Worm (Caenorhabditis elegans) whole organism, L4 larva: Measurements from ENCODE around the gene ZK1248.19.

Experiments used
- F10B5.3 ChIP-seq: sonication (generic microtip); optimal IDR thresholded peaks from 2 replicates; lab custom pipeline; 2016; ENCODE audit warnings: mild to moderate bottlenecking, missing genetic modification characterization, missing compliant biosample characterization
- F37D6.2 ChIP-seq: sonication (generic microtip); optimal IDR thresholded peaks from 2 replicates; lab custom pipeline; 2016; ENCODE audit warnings: mild to moderate bottlenecking, missing genetic modification characterization, missing compliant biosample characterization
- F44E2.7 ChIP-seq: fragments of 200-800 bp; sonication (Bioruptor generic); IDR thresholded peaks from 2 replicates; pipeline ENCODE4 v2.1.2; 2022; ENCODE audit warnings: missing genetic modification characterization, missing compliant biosample characterization
- R02D3.7 ChIP-seq: fragments of 150-350 bp; sonication (generic microtip); optimal IDR thresholded peaks from 3 replicates; lab custom pipeline; 2014; ENCODE audit warnings: missing biosample characterization, missing genetic modification characterization
- T20F7.1 ChIP-seq: fragments of 200-800 bp; sonication (Bioruptor generic); optimal IDR thresholded peaks from 2 replicates; lab custom pipeline; 2018; ENCODE audit warnings: mild to moderate bottlenecking, missing genetic modification characterization, missing compliant biosample characterization
- Y105C5A.15 ChIP-seq: fragments of 200-800 bp; sonication (Bioruptor generic); IDR thresholded peaks from 2 replicates; pipeline ENCODE4 v1.3.6; 2022; ENCODE audit warnings: missing genetic modification characterization, missing compliant biosample characterization
- Y48G9A.11 ChIP-seq: fragments of 200-800 bp; sonication (Bioruptor generic); IDR thresholded peaks from 2 replicates; pipeline ENCODE4 v1.3.6; 2022; ENCODE audit warnings: missing genetic modification reagents, missing genetic modification characterization, missing compliant biosample characterization
- Y75B8A.6 ChIP-seq: fragments of 200-800 bp; sonication (Bioruptor generic); IDR thresholded peaks from 2 replicates; pipeline ENCODE4 v1.3.6; 2022; ENCODE audit warnings: missing genetic modification reagents, missing genetic modification characterization, missing compliant biosample characterization
- ZK337.2 ChIP-seq: fragments of 200-800 bp; sonication (Bioruptor generic); IDR thresholded peaks from 2 replicates; pipeline ENCODE4 v1.3.6; 2022; ENCODE audit warnings: missing genetic modification reagents, missing genetic modification characterization, missing compliant biosample characterization
- aly-2 ChIP-seq: sonication (generic microtip); optimal IDR thresholded peaks from 2 replicates; lab custom pipeline; 2018; ENCODE audit warnings: missing biosample characterization, missing genetic modification characterization
- cey-2 ChIP-seq: sonication (generic microtip); optimal IDR thresholded peaks from 3 replicates; lab custom pipeline; 2017; ENCODE audit warnings: missing genetic modification characterization, mild to moderate bottlenecking, missing compliant biosample characterization, antibody characterized with exemption, borderline replicate concordance; ENCODE audit not compliant: insufficient read depth
- daf-16 ChIP-seq, 3 experiments: sonication (generic microtip); optimal IDR thresholded peaks; 2 replicates each; lab custom pipeline; 2016 to 2017; ENCODE audit warnings: missing genetic modification characterization in 3 of 3, missing genetic modification reagents in 3 of 3, mild to moderate bottlenecking in 2 of 3, missing compliant biosample characterization in 2 of 3, missing biosample characterization in 1 of 3, moderate library complexity in 1 of 3
- daf-19 ChIP-seq: fragments of 200-800 bp; sonication (Bioruptor generic); conservative IDR thresholded peaks from 2 replicates; pipeline ENCODE4 v1.3.6; 2022; ENCODE audit warnings: missing genetic modification characterization, missing compliant biosample characterization
- dmd-6 ChIP-seq: fragments of 200-800 bp; sonication (Bioruptor generic); IDR thresholded peaks from 2 replicates; pipeline ENCODE4 v1.3.6; 2022; ENCODE audit warnings: missing genetic modification reagents, missing genetic modification characterization, missing compliant biosample characterization
- dpl-1 ChIP-seq: fragments of 150-350 bp; optimal IDR thresholded peaks from 2 replicates; lab custom pipeline; 2014; ENCODE audit warnings: missing biosample characterization, missing genetic modification reagents, missing genetic modification characterization
- dve-1 ChIP-seq: sonication (generic microtip); optimal IDR thresholded peaks from 2 replicates; lab custom pipeline; 2017; ENCODE audit warnings: antibody characterized with exemption, mild to moderate bottlenecking, missing genetic modification characterization, missing compliant biosample characterization; ENCODE audit not compliant: insufficient read depth
- fkh-10 ChIP-seq: fragments of 150-350 bp; optimal IDR thresholded peaks from 2 replicates; lab custom pipeline; 2014; ENCODE audit warnings: missing biosample characterization, missing genetic modification reagents, missing genetic modification characterization
- gei-8 ChIP-seq: fragments of 200-800 bp; sonication (Bioruptor generic); optimal IDR thresholded peaks from 2 replicates; lab custom pipeline; 2018; ENCODE audit warnings: mild to moderate bottlenecking, missing genetic modification characterization, missing compliant biosample characterization
- hif-1 ChIP-seq, 2 experiments: sonication (generic microtip); optimal IDR thresholded peaks; 2 replicates each; lab custom pipeline; 2016 to 2017; ENCODE audit warnings: missing compliant biosample characterization in 2 of 2, missing genetic modification characterization in 2 of 2, missing genetic modification reagents in 2 of 2, missing genotype in 2 of 2, mild to moderate bottlenecking in 1 of 2
- hlh-11 ChIP-seq: fragments of 200-800 bp; sonication (Bioruptor generic); optimal IDR thresholded peaks from 2 replicates; lab custom pipeline; 2018; ENCODE audit warnings: mild to moderate bottlenecking, missing genetic modification characterization, missing compliant biosample characterization
- hlh-30 ChIP-seq: sonication (generic microtip); optimal IDR thresholded peaks from 2 replicates; lab custom pipeline; 2017; ENCODE audit warnings: antibody characterized with exemption, mild to moderate bottlenecking, missing genetic modification characterization, missing compliant biosample characterization; ENCODE audit not compliant: insufficient read depth
- hmg-1.1 ChIP-seq: fragments of 200-800 bp; sonication (Bioruptor generic); IDR thresholded peaks from 2 replicates; pipeline ENCODE4 v1.3.6; 2022; ENCODE audit warnings: missing genetic modification reagents, missing genetic modification characterization, missing compliant biosample characterization
- lin-13 ChIP-seq: fragments of 150-350 bp; optimal IDR thresholded peaks from 2 replicates; lab custom pipeline; 2014; ENCODE audit warnings: missing biosample characterization, missing genetic modification reagents, missing genetic modification characterization
- lin-15B ChIP-seq: fragments of 150-350 bp; sonication (generic microtip); optimal IDR thresholded peaks from 3 replicates; lab custom pipeline; 2014; ENCODE audit warnings: missing biosample characterization, missing genetic modification characterization
- lin-38 ChIP-seq: fragments of 200-800 bp; sonication (Bioruptor generic); IDR thresholded peaks from 2 replicates; pipeline ENCODE4 v1.3.6; 2022; ENCODE audit warnings: missing genetic modification reagents, missing genetic modification characterization, missing compliant biosample characterization
- lsy-2 ChIP-seq, 2 experiments: fragments of 150-350 bp in 1 of 2; sonication (generic microtip) in 1 of 2; optimal IDR thresholded peaks; 2 replicates each; lab custom pipeline; 2014 to 2017; ENCODE audit warnings: missing biosample characterization in 2 of 2, missing genetic modification characterization in 2 of 2
- mdl-1 ChIP-seq, 2 experiments: fragments of 150-350 bp in 1 of 2; sonication (generic microtip) in 1 of 2; optimal IDR thresholded peaks; 2 replicates each; lab custom pipeline; 2014 to 2017; ENCODE audit warnings: missing biosample characterization in 2 of 2, missing genetic modification characterization in 2 of 2
- mep-1 ChIP-seq: fragments of 150-350 bp; sonication (generic microtip); optimal IDR thresholded peaks from 3 replicates; lab custom pipeline; 2014; ENCODE audit warnings: missing biosample characterization, missing genetic modification characterization
- mes-2 ChIP-seq: sonication (generic microtip); optimal IDR thresholded peaks from 2 replicates; lab custom pipeline; 2016; ENCODE audit warnings: missing genotype, mild to moderate bottlenecking, missing genetic modification characterization, missing compliant biosample characterization; ENCODE audit not compliant: poor library complexity, severe bottlenecking
- nhr-237 ChIP-seq: sonication (generic microtip); optimal IDR thresholded peaks from 2 replicates; lab custom pipeline; 2017; ENCODE audit warnings: missing biosample characterization, missing genetic modification characterization
- nhr-28 ChIP-seq: fragments of 150-350 bp; optimal IDR thresholded peaks from 2 replicates; lab custom pipeline; 2014; ENCODE audit warnings: missing biosample characterization, missing genetic modification characterization
- nhr-48 ChIP-seq: sonication (generic microtip); optimal IDR thresholded peaks from 2 replicates; lab custom pipeline; 2016; ENCODE audit warnings: mild to moderate bottlenecking, missing genetic modification characterization, missing compliant biosample characterization
- pha-4 ChIP-seq, 2 experiments: fragments of 150-350 bp in 1 of 2; fragments of 200-800 bp in 1 of 2; sonication (Bioruptor generic) in 1 of 2; IDR thresholded peaks in 1 of 2; optimal IDR thresholded peaks in 1 of 2; 2 replicates each; pipeline versions ENCODE4 v1.3.6 to Lab custom; 2014 to 2022; ENCODE audit warnings: missing genetic modification characterization in 2 of 2, missing genetic modification reagents in 2 of 2, missing biosample characterization in 1 of 2, missing compliant biosample characterization in 1 of 2
- php-3 ChIP-seq: fragments of 200-800 bp; sonication (Bioruptor generic); IDR thresholded peaks from 2 replicates; pipeline ENCODE4 v1.3.6; 2022; ENCODE audit warnings: missing genetic modification reagents, missing genetic modification characterization, missing compliant biosample characterization
- pqm-1 ChIP-seq: sonication (generic microtip); optimal IDR thresholded peaks from 2 replicates; lab custom pipeline; 2017; ENCODE audit warnings: missing biosample characterization, missing genetic modification characterization
- snpc-4 ChIP-seq: fragments of 150-350 bp; optimal IDR thresholded peaks from 2 replicates; lab custom pipeline; 2014; ENCODE audit warnings: missing biosample characterization, missing genetic modification characterization
- tra-1 ChIP-seq: fragments of 200-800 bp; sonication (Bioruptor generic); IDR thresholded peaks from 2 replicates; pipeline ENCODE4 v1.3.6; 2022; ENCODE audit warnings: missing genetic modification reagents, missing genetic modification characterization, missing compliant biosample characterization
- unc-130 ChIP-seq: sonication (generic microtip); optimal IDR thresholded peaks from 2 replicates; lab custom pipeline; 2016; ENCODE audit warnings: missing genetic modification reagents, missing genetic modification characterization, missing compliant biosample characterization
- unc-39 ChIP-seq: sonication (generic microtip); optimal IDR thresholded peaks from 2 replicates; lab custom pipeline; 2017; ENCODE audit warnings: missing biosample characterization, missing genetic modification characterization
- vab-7 ChIP-seq: fragments of 200-800 bp; sonication (Bioruptor generic); IDR thresholded peaks from 2 replicates; pipeline ENCODE4 v1.3.6; 2022; ENCODE audit warnings: missing genetic modification reagents, missing genetic modification characterization, missing compliant biosample characterization
- zfp-2 ChIP-seq: sonication (generic microtip); optimal IDR thresholded peaks from 2 replicates; lab custom pipeline; 2016; ENCODE audit warnings: mild to moderate bottlenecking, missing genetic modification characterization, missing compliant biosample characterization
- zip-11 ChIP-seq: fragments of 200-800 bp; sonication (Bioruptor generic); IDR thresholded peaks from 2 replicates; pipeline ENCODE4 v1.3.6; 2022; ENCODE audit warnings: missing genetic modification characterization, missing compliant biosample characterization
- zip-2 ChIP-seq: fragments of 150-350 bp; optimal IDR thresholded peaks from 2 replicates; lab custom pipeline; 2014; ENCODE audit warnings: missing biosample characterization, missing genetic modification characterization
- ztf-11 ChIP-seq: fragments of 150-350 bp; optimal IDR thresholded peaks from 2 replicates; lab custom pipeline; 2014; ENCODE audit warnings: missing biosample characterization, missing genetic modification characterization

Gene ZK1248.19

DNA sequence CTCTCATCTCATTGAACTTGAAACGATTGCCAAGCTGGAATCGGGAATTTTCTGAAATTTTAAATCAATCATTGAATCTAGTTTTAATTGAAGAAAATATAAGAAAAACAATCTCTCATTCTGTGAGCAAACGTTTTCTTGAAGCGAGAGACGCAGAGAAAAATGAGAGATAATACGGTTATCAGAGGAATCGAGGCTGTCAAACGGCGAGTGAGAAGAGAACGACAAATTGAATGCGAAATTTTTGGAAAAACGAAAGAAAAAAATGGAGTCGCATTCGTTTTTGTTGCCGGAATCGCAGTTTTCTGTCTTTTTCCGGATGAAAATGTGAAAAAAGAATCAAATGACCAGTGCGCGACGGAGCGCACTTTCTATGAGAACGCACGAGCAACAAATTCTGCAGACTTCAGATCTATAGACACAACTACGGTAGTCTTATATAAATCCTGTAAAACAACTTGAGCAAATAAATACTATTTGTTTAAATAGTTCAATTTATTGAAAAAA, 34.4 kb upstream of the ZK1248.19 start, which contains the start of gene tex-2:
tex-2 (minus strand) TSS at position 51 of the 507 bp plus-strand sequence.
- TF ChIP-seq dve-1 (tag; lab: Kevin White, UChicago), result peak; percentile 86
- no peak for TF ChIP-seq php-3 (GFP tag; lab: Robert Waterston, UW)
- peak; percentile 26 for TF ChIP-seq pqm-1 (tag; lab: Kevin White, UChicago)
- peak in 1 of 2 experiments; percentile 30 for TF ChIP-seq lsy-2 (tag; optimal IDR thresholded peaks at IDR 0.05; lab: Kevin White, UChicago)
- no peak for TF ChIP-seq Y75B8A.6
- TF ChIP-seq vab-7 (GFP tag; lab: Robert Waterston, UW), result no peak
- peak; percentile 68 for TF ChIP-seq T20F7.1 (GFP tag; lab: Kevin White, UChicago)
- TF ChIP-seq mep-1, result peak; percentile 53
- TF ChIP-seq daf-19 (GFP tag; lab: Robert Waterston, UW), result no peak
- 0 out of 2 replicates have a peak, but pooled peaks have one; percentile 8 for TF ChIP-seq hmg-1.1 (GFP tag; lab: Robert Waterston, UW)
- TF ChIP-seq mdl-1 (tag; optimal IDR thresholded peaks at IDR 0.05; lab: Kevin White, UChicago), result peak in 1 of 2 experiments; percentile 24
- no peak for TF ChIP-seq Y48G9A.11 (GFP tag; lab: Robert Waterston, UW)
- TF ChIP-seq fkh-10 (GFP tag; lab: Kevin White, UChicago), result peak; percentile 43
- no peak for TF ChIP-seq daf-16 (GFP tag; optimal IDR thresholded peaks at IDR 0.05; lab: Kevin White, UChicago)
- TF ChIP-seq daf-16 (tag; optimal IDR thresholded peaks at IDR 0.05; lab: Kevin White, UChicago), result peak; percentile 64
- TF ChIP-seq dmd-6 (GFP tag; lab: Robert Waterston, UW), result peak; percentile 79
- TF ChIP-seq nhr-28 (tag; lab: Kevin White, UChicago), result peak; percentile 90
- TF ChIP-seq mes-2 (tag; lab: Kevin White, UChicago), result peak; percentile 71
- TF ChIP-seq dpl-1, result peak; percentile 2
- no peak for TF ChIP-seq Y105C5A.15 (GFP tag; lab: Robert Waterston, UW)
- peak; percentile 19 for TF ChIP-seq hlh-30 (tag; lab: Kevin White, UChicago)
- peak; percentile 72 for TF ChIP-seq hlh-11 (tag; lab: Kevin White, UChicago)
- TF ChIP-seq hif-1 (tag; optimal IDR thresholded peaks at IDR 0.05; lab: Kevin White, UChicago), result peak in 1 of 2 experiments; percentile 14
- peak; percentile 10 for TF ChIP-seq lin-13 (GFP tag; lab: Kevin White, UChicago)
- TF ChIP-seq lin-38, result peak; percentile 88
- peak; percentile 61; the same call in 1 of the 2 replicates for TF ChIP-seq tra-1 (GFP tag; lab: Robert Waterston, UW)
- TF ChIP-seq F37D6.2 (tag; lab: Kevin White, UChicago), result peak; percentile 17
- peak; percentile 49 for TF ChIP-seq unc-130
- TF ChIP-seq, all 104 proteins: peak for 21

DNA sequence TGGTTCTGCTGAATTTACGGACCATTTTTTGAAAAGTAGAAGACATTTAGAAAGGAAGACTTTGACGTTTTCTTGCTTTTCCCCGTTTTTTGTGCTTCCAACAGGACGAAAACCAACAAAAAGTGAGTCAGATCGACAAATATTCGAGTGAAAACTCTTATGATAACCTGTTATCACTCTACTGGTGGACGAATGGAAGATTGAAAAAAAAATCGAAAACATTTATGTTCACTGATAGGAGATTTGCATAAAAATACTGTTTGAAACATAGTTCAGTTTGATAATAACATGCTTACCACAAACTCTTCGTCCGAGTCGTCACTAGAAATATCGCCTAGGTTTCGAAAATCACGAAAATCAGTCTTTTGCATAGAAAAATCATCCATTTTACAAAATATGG, 33.2 kb upstream of the ZK1248.19 start:
- TF ChIP-seq zfp-2 (tag; lab: Kevin White, UChicago) (no peak), F44E2.7 (GFP tag; lab: Robert Waterston, UW) (no peak), R02D3.7 (no peak), nhr-237 (no peak), Y105C5A.15 (GFP tag; lab: Robert Waterston, UW) (no peak), snpc-4 (no peak), dpl-1 (no peak), lin-38 (no peak), lin-15B (no peak), hlh-11 (tag; lab: Kevin White, UChicago) (peak; percentile 16), gei-8 (GFP tag; lab: Kevin White, UChicago) (no peak), ZK337.2 (no peak), aly-2 (tag; lab: Kevin White, UChicago) (no peak), tra-1 (GFP tag; lab: Robert Waterston, UW) (no peak), fkh-10 (GFP tag; lab: Kevin White, UChicago) (no peak), ztf-11 (tag; lab: Kevin White, UChicago) (no peak), zip-11 (no peak), mes-2 (tag; lab: Kevin White, UChicago) (no peak), pha-4 (GFP tag; IDR thresholded peaks at IDR 0.05; lab: Robert Waterston, UW) (no peak), pha-4 (tag; optimal IDR thresholded peaks at IDR 0.05; lab: Kevin White, UChicago) (no peak), pqm-1 (tag; lab: Kevin White, UChicago) (peak; percentile 25), php-3 (GFP tag; lab: Robert Waterston, UW) (no peak), dve-1 (tag; lab: Kevin White, UChicago) (peak; percentile 0), cey-2 (tag; lab: Kevin White, UChicago) (no peak), F10B5.3 (tag; lab: Kevin White, UChicago) (no peak), unc-39 (no peak), zip-2 (tag; lab: Kevin White, UChicago) (no peak), hif-1 (tag; optimal IDR thresholded peaks at IDR 0.05; lab: Kevin White, UChicago) (no peak), daf-16 (GFP tag; optimal IDR thresholded peaks at IDR 0.05; lab: Kevin White, UChicago) (no peak), daf-16 (tag; optimal IDR thresholded peaks at IDR 0.05; lab: Kevin White, UChicago) (peak; percentile 56), nhr-28 (tag; lab: Kevin White, UChicago) (peak; percentile 76), nhr-48 (tag; lab: Kevin White, UChicago) (no peak)
